Fruit fly (Drosophila melanogaster): Measurements from ENCODE around the gene brat.

- TF ChIP-seq ttk (optimal IDR thresholded peaks at IDR 0.05) (no peak), h (optimal IDR thresholded peaks at IDR 0.05) (no peak), Sin3A (optimal IDR thresholded peaks at IDR 0.05) (no peak), Myc (optimal IDR thresholded peaks at IDR 0.05) (no peak), psq (optimal IDR thresholded peaks at IDR 0.05) (no peak), insv (optimal IDR thresholded peaks at IDR 0.05) (no peak)
These were observed 10.0 kb upstream of the brat start, which contains the start of gene Phb1 for dm6 chr2L:19123472-19124070.

Measured in Kc167 (cell line).